Worm (Caenorhabditis elegans) whole organism, L2 larva: ENCODE results near the gene F17C8.6.
"Not testable (repeated sequence)": the region's sequence is repeated elsewhere in the genome, so short reads cannot be mapped to it uniquely, and the experiment has no call there.

ENCODE experiments used
- ama-1 ChIP-seq: fragments of 150-350 bp; optimal IDR thresholded peaks from 2 replicates; lab custom pipeline; 2018; ENCODE audit warnings: inconsistent platforms
- dmd-4 ChIP-seq: sonication (generic microtip); optimal IDR thresholded peaks from 2 replicates; lab custom pipeline; 2017; ENCODE audit warnings: missing biosample characterization, missing genetic modification characterization
- elt-1 ChIP-seq: fragments of 150-350 bp; optimal IDR thresholded peaks from 2 replicates; lab custom pipeline; 2014; ENCODE audit warnings: missing biosample characterization, missing genetic modification characterization
- elt-3 ChIP-seq: sonication (generic microtip); optimal IDR thresholded peaks from 2 replicates; lab custom pipeline; 2017; ENCODE audit warnings: missing biosample characterization, missing genetic modification characterization
- fos-1 ChIP-seq: fragments of 150-350 bp; optimal IDR thresholded peaks from 2 replicates; lab custom pipeline; 2014; ENCODE audit warnings: missing biosample characterization, missing genetic modification characterization
- lin-39 ChIP-seq: fragments of 150-350 bp; optimal IDR thresholded peaks from 2 replicates; lab custom pipeline; 2014; ENCODE audit warnings: missing biosample characterization, missing genetic modification reagents, missing genetic modification characterization
- nhr-77 ChIP-seq: fragments of 150-350 bp; optimal IDR thresholded peaks from 2 replicates; lab custom pipeline; 2014; ENCODE audit warnings: missing biosample characterization, missing genetic modification characterization
- skn-1 ChIP-seq: sonication (generic microtip); optimal IDR thresholded peaks from 2 replicates; lab custom pipeline; 2017; ENCODE audit warnings: missing biosample characterization, missing genetic modification characterization
- snpc-4 ChIP-seq: fragments of 150-350 bp; optimal IDR thresholded peaks from 2 replicates; lab custom pipeline; 2014; ENCODE audit warnings: missing biosample characterization, missing genetic modification characterization
- unc-55 ChIP-seq: fragments of 150-350 bp; sonication (generic microtip); optimal IDR thresholded peaks from 3 replicates; lab custom pipeline; 2014; ENCODE audit warnings: missing biosample characterization, missing genetic modification reagents, missing genetic modification characterization
- unc-62 ChIP-seq: fragments of 150-350 bp; optimal IDR thresholded peaks from 2 replicates; lab custom pipeline; 2014; ENCODE audit warnings: missing biosample characterization, missing genetic modification reagents, missing genetic modification characterization
- zag-1 ChIP-seq: fragments of 150-350 bp; optimal IDR thresholded peaks from 2 replicates; lab custom pipeline; 2014; ENCODE audit warnings: missing biosample characterization, missing genetic modification characterization
- ztf-1 ChIP-seq: fragments of 200-800 bp; sonication (Bioruptor generic); conservative IDR thresholded peaks from 2 replicates; pipeline ENCODE4 v1.3.6; 2022; ENCODE audit warnings: missing genetic modification characterization, missing compliant biosample characterization
- ztf-4 ChIP-seq: fragments of 150-350 bp; optimal IDR thresholded peaks from 2 replicates; lab custom pipeline; 2014; ENCODE audit warnings: missing biosample characterization, missing genetic modification characterization

ce11 chrIII:4785131-4785530, 39.3 kb upstream of the F17C8.6 start, which contains the start of gene enu-3.2:
- not testable (repeated sequence) for TF ChIP-seq elt-3 (tag; lab: Kevin White, UChicago); elt-1 (tag; lab: Kevin White, UChicago); lin-39 (tag; lab: Kevin White, UChicago); ama-1 (lab: Kevin White, UChicago); zag-1 (tag; lab: Kevin White, UChicago); unc-62 (GFP tag; lab: Kevin White, UChicago); ztf-1 (GFP tag; lab: Robert Waterston, UW); ztf-4 (tag; lab: Kevin White, UChicago); skn-1; unc-55 (GFP tag; lab: Kevin White, UChicago); snpc-4; nhr-77; fos-1 (tag; lab: Kevin White, UChicago); dmd-4 (tag; lab: Kevin White, UChicago)
